Fruit fly (Drosophila melanogaster) whole organism, embryonic: Measurements from ENCODE around the gene BuGZ.

Source experiments
- CG10267 ChIP-seq: fragments of 200-800 bp; sonication (Bioruptor generic); optimal IDR thresholded peaks from 2 replicates; lab custom pipeline; 2018; ENCODE audit warnings: missing biosample characterization, mild to moderate bottlenecking, missing genetic modification characterization, moderate library complexity
- CG11398 ChIP-seq: fragments of 200-800 bp; sonication (Bioruptor generic); optimal IDR thresholded peaks from 2 replicates; lab custom pipeline; 2016; ENCODE audit warnings: missing biosample characterization, missing genetic modification characterization
- CG12104 ChIP-seq: fragments of 200-800 bp; sonication (Bioruptor generic); optimal IDR thresholded peaks from 3 replicates; lab custom pipeline; 2016; ENCODE audit warnings: missing biosample characterization, missing genetic modification characterization
- CG13624 ChIP-seq: fragments of 200-800 bp; sonication (Bioruptor generic); optimal IDR thresholded peaks from 2 replicates; lab custom pipeline; 2016; ENCODE audit warnings: missing biosample characterization, missing genetic modification characterization
- CG14710 ChIP-seq: fragments of 200-800 bp; sonication (Bioruptor generic); optimal IDR thresholded peaks from 3 replicates; lab custom pipeline; 2019; ENCODE audit warnings: missing biosample characterization, mild to moderate bottlenecking, missing genetic modification characterization, moderate library complexity
- CG16813 ChIP-seq: fragments of 200-800 bp; sonication (Bioruptor generic); IDR thresholded peaks from 3 replicates; pipeline ENCODE4 v1.3.6; 2022; ENCODE audit warnings: missing biosample characterization, missing genetic modification characterization; ENCODE audit not compliant: partially characterized antibody
- CG17361 ChIP-seq: fragments of 200-800 bp; sonication (Bioruptor generic); IDR thresholded peaks from 3 replicates; pipeline ENCODE4 v1.3.6; 2022; ENCODE audit warnings: missing biosample characterization, missing genetic modification characterization
- CG18262 ChIP-seq: fragments of 200-800 bp; optimal IDR thresholded peaks from 3 replicates; lab custom pipeline; 2019; ENCODE audit warnings: missing biosample characterization, mild to moderate bottlenecking, missing genetic modification characterization, moderate library complexity
- CG2129 ChIP-seq: fragments of 200-800 bp; sonication (Bioruptor generic); IDR thresholded peaks from 2 replicates; pipeline ENCODE4 v1.3.6; 2022; ENCODE audit warnings: missing biosample characterization, missing genetic modification characterization; ENCODE audit not compliant: partially characterized antibody
- CG32532 ChIP-seq: fragments of 200-800 bp; sonication (Bioruptor generic); IDR thresholded peaks from 2 replicates; pipeline ENCODE4 v1.3.6; 2022; ENCODE audit warnings: missing biosample characterization, missing genetic modification characterization
- CG6791 ChIP-seq: fragments of 200-800 bp; sonication (Bioruptor generic); IDR thresholded peaks from 3 replicates; pipeline ENCODE4 v1.3.6; 2022; ENCODE audit warnings: missing biosample characterization, missing genetic modification characterization; ENCODE audit not compliant: partially characterized antibody
- CG6813 ChIP-seq: fragments of 200-800 bp; sonication (Bioruptor generic); optimal IDR thresholded peaks from 2 replicates; lab custom pipeline; 2017; ENCODE audit warnings: missing biosample characterization, missing genetic modification characterization, mild to moderate bottlenecking, moderate library complexity, missing genetic modification reagents
- CG8089 ChIP-seq: fragments of 200-800 bp; sonication (Bioruptor generic); optimal IDR thresholded peaks from 3 replicates; lab custom pipeline; 2016; ENCODE audit warnings: missing biosample characterization, missing genetic modification characterization
- CG8478 ChIP-seq: fragments of >200 bp; optimal IDR thresholded peaks from 2 replicates; lab custom pipeline; 2018
- Dbx ChIP-seq: fragments of 200-800 bp; sonication (Bioruptor generic); IDR thresholded peaks from 3 replicates; pipeline ENCODE4 v1.3.6; 2022; ENCODE audit warnings: missing biosample characterization, missing genetic modification characterization
- Eip74EF ChIP-seq, 2 experiments: fragments of 200-800 bp in 1 of 2; fragments of >200 bp in 1 of 2; sonication (Bioruptor generic) in 1 of 2; optimal IDR thresholded peaks; 2 replicates each; lab custom pipeline; 2017 to 2019; ENCODE audit warnings: missing biosample characterization in 2 of 2, missing genetic modification characterization in 2 of 2, mild to moderate bottlenecking in 1 of 2, moderate library complexity in 1 of 2
- Gug ChIP-seq: fragments of 200-800 bp; sonication (Bioruptor generic); IDR thresholded peaks from 4 replicates; pipeline ENCODE4 v1.3.6; 2022; ENCODE audit warnings: missing biosample characterization, missing genetic modification characterization
- H15 ChIP-seq: fragments of 200-800 bp; sonication (Bioruptor generic); IDR thresholded peaks from 3 replicates; pipeline ENCODE4 v1.3.6; 2022; ENCODE audit warnings: missing biosample characterization, missing genetic modification characterization
- Lhr ChIP-seq: fragments of 200-800 bp; sonication (Bioruptor generic); optimal IDR thresholded peaks from 3 replicates; lab custom pipeline; 2017; ENCODE audit warnings: mild to moderate bottlenecking, missing biosample characterization, missing genetic modification reagents, missing genetic modification characterization
- MESR4 ChIP-seq: fragments of 200-800 bp; sonication (Bioruptor generic); optimal IDR thresholded peaks from 2 replicates; lab custom pipeline; 2018; ENCODE audit warnings: missing biosample characterization, mild to moderate bottlenecking, missing genetic modification characterization, moderate library complexity
- Max ChIP-seq: fragments of 200-800 bp; sonication (Bioruptor generic); optimal IDR thresholded peaks from 2 replicates; lab custom pipeline; 2016; ENCODE audit warnings: missing biosample characterization, mild to moderate bottlenecking, missing genetic modification characterization
- Med ChIP-seq: fragments of 200-800 bp; sonication (Bioruptor generic); peaks from one replicate; lab custom pipeline; 2016; ENCODE audit warnings: missing biosample characterization, missing genetic modification characterization, mild to moderate bottlenecking, inconsistent platforms, moderate library complexity
- NC2β ChIP-seq: fragments of 200-800 bp; sonication (Bioruptor generic); optimal IDR thresholded peaks from 2 replicates; lab custom pipeline; 2016; ENCODE audit warnings: missing biosample characterization, missing genetic modification characterization
- NfI ChIP-seq: fragments of 200-800 bp; sonication (Bioruptor generic); optimal IDR thresholded peaks from 3 replicates; lab custom pipeline; 2018; ENCODE audit warnings: missing biosample characterization, mild to moderate bottlenecking, missing genetic modification characterization, moderate library complexity
- Oaz ChIP-seq: fragments of 200-800 bp; sonication (Bioruptor generic); IDR thresholded peaks from 2 replicates; pipeline ENCODE4 v1.3.6; 2022; ENCODE audit warnings: missing biosample characterization, missing genetic modification characterization
- Rx ChIP-seq: fragments of 200-800 bp; sonication (Bioruptor generic); IDR thresholded peaks from 2 replicates; pipeline ENCODE4 v1.3.6; 2022; ENCODE audit warnings: missing biosample characterization, missing genetic modification characterization
- Stat92E ChIP-seq, 3 experiments: fragments of >200 bp in 2 of 3; fragments of 200-800 bp in 1 of 3; sonication (Bioruptor generic) in 1 of 3; optimal IDR thresholded peaks; 2 replicates each; lab custom pipeline; 2017 to 2019; ENCODE audit warnings: missing biosample characterization in 3 of 3, missing genetic modification characterization in 3 of 3, mild to moderate bottlenecking in 1 of 3, moderate library complexity in 1 of 3
- YL-1 ChIP-seq: fragments of 200-800 bp; sonication (Bioruptor generic); optimal IDR thresholded peaks from 3 replicates; lab custom pipeline; 2017; ENCODE audit warnings: missing biosample characterization, mild to moderate bottlenecking, missing genetic modification characterization
- bowl ChIP-seq: fragments of 200-800 bp; sonication (Bioruptor generic); IDR thresholded peaks from 2 replicates; pipeline ENCODE4 v1.3.6; 2022; ENCODE audit warnings: missing biosample characterization, missing genetic modification characterization
- chinmo ChIP-seq: fragments of 200-800 bp; sonication (Bioruptor generic); IDR thresholded peaks from 4 replicates; pipeline ENCODE4 v1.3.6; 2022; ENCODE audit warnings: missing biosample characterization, missing genetic modification characterization; ENCODE audit not compliant: partially characterized antibody
- crol ChIP-seq: fragments of 200-800 bp; sonication (Bioruptor generic); IDR thresholded peaks from 2 replicates; pipeline ENCODE4 v1.3.6; 2022; ENCODE audit warnings: missing biosample characterization, missing genetic modification characterization
- da ChIP-seq: fragments of 200-800 bp; sonication (Bioruptor generic); optimal IDR thresholded peaks from 2 replicates; lab custom pipeline; 2016; ENCODE audit warnings: missing biosample characterization, missing genetic modification characterization
- dati ChIP-seq: fragments of 200-800 bp; sonication (Bioruptor generic); IDR thresholded peaks from 2 replicates; pipeline ENCODE4 v1.3.6; 2022; ENCODE audit warnings: missing biosample characterization, missing genetic modification characterization
- gcm2 ChIP-seq: fragments of 200-800 bp; sonication (Bioruptor generic); optimal IDR thresholded peaks from 2 replicates; lab custom pipeline; 2016; ENCODE audit warnings: missing biosample characterization, missing genetic modification characterization
- gsb ChIP-seq: fragments of 200-800 bp; sonication (Bioruptor generic); IDR thresholded peaks from 2 replicates; pipeline ENCODE4 v1.3.6; 2022; ENCODE audit warnings: missing biosample characterization, missing genetic modification characterization
- hkb ChIP-seq, 2 experiments: fragments of 200-800 bp in 1 of 2; fragments of >200 bp in 1 of 2; sonication (Bioruptor generic) in 1 of 2; IDR thresholded peaks in 1 of 2; optimal IDR thresholded peaks in 1 of 2; 2 replicates each; pipeline versions ENCODE4 v1.3.6 to Lab custom; 2017 to 2022; ENCODE audit warnings: missing biosample characterization in 1 of 2, missing genetic modification characterization in 1 of 2
- ind ChIP-seq: fragments of 200-800 bp; sonication (Bioruptor generic); optimal IDR thresholded peaks from 3 replicates; lab custom pipeline; 2016; ENCODE audit warnings: missing biosample characterization, missing genetic modification characterization
- luna ChIP-seq: fragments of 200-800 bp; sonication (Bioruptor generic); optimal IDR thresholded peaks from 2 replicates; lab custom pipeline; 2016; ENCODE audit warnings: missing biosample characterization, missing genetic modification characterization
- pan ChIP-seq, 4 experiments: fragments of >200 bp in 3 of 4; fragments of 200-800 bp in 1 of 4; sonication (Bioruptor generic) in 1 of 4; optimal IDR thresholded peaks in 3 of 4; IDR thresholded peaks in 1 of 4; 2 replicates each; pipeline versions ENCODE4 v1.3.6 to Lab custom; 2017 to 2022; ENCODE audit warnings: missing biosample characterization in 2 of 4, missing genetic modification characterization in 2 of 4, mixed read lengths in 1 of 4
- pzg ChIP-seq: fragments of 200-800 bp; sonication (Bioruptor generic); optimal IDR thresholded peaks from 3 replicates; lab custom pipeline; 2018; ENCODE audit warnings: missing biosample characterization, mild to moderate bottlenecking, missing genetic modification characterization, moderate library complexity
- schlank ChIP-seq: fragments of 200-800 bp; sonication (Bioruptor generic); optimal IDR thresholded peaks from 2 replicates; lab custom pipeline; 2018; ENCODE audit warnings: missing biosample characterization, mild to moderate bottlenecking, missing genetic modification characterization
- scrt ChIP-seq: fragments of 200-800 bp; sonication (Bioruptor generic); optimal IDR thresholded peaks from 2 replicates; lab custom pipeline; 2018; ENCODE audit warnings: missing biosample characterization, mild to moderate bottlenecking, missing genetic modification characterization, moderate library complexity
- sens-2 ChIP-seq: fragments of 200-800 bp; sonication (Bioruptor generic); IDR thresholded peaks from 2 replicates; pipeline ENCODE4 v1.3.6; 2022; ENCODE audit warnings: missing biosample characterization, missing genetic modification characterization
- sisA ChIP-seq: fragments of 200-800 bp; sonication (Bioruptor generic); IDR thresholded peaks from 2 replicates; pipeline ENCODE4 v1.3.6; 2022; ENCODE audit warnings: missing biosample characterization, missing genetic modification characterization
- so ChIP-seq: fragments of 200-800 bp; sonication (Bioruptor generic); IDR thresholded peaks from 3 replicates; pipeline ENCODE4 v1.3.6; 2022; ENCODE audit warnings: missing biosample characterization, missing genetic modification characterization
- trh ChIP-seq: fragments of 200-800 bp; sonication (Bioruptor generic); optimal IDR thresholded peaks from 2 replicates; lab custom pipeline; 2016; ENCODE audit warnings: missing biosample characterization, missing genetic modification characterization
- zfh2 ChIP-seq: fragments of 200-800 bp; sonication (Bioruptor generic); optimal IDR thresholded peaks from 2 replicates; lab custom pipeline; 2016; ENCODE audit warnings: missing biosample characterization, missing genetic modification characterization

BuGZ gene

DNA sequence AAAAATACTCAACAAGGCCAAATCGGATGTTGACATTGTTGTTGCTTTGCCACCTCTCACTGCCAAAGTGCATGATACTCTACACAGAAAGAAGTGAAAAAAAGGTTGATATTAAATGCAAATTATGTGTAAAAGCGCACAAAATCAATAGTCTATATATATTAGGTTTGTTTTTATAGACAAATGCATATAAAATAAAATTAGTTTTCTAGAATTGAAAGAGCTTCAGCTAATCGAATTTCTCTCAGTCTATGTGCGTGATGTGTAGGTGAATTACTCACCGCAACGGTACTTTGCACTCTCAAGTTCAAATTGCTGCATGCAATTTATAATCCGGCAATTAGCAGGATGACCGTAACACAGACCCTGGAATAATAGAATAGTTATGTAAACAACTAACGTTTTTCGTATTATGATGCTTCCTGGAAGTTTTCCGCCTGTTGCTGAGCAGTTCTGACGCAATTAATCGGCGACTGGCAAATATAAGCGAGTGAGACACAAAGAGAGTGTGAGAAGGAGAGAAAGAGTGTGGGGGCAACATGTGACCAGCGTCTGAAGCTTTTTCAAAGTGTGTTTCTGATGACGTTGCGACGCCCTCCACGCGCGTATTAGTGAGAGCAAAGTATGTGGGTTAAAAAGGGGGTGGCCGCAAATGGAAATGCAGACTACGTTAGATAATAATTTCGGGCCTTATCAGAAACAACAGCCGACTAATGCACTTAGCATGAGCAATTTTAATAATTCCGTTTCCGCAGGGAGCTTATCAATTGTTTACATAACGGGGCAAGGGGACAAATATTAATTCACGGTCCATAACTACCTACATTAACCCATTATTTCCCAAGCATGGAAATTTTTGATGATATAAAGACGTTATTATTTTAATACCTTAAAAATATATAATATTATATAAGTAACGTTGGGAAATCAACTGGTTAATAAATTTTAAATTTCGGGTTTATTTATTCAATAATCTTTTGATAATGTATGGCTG lies 22.2 kb upstream of the BuGZ start (continued):
- TF ChIP-seq dati (GFP tag; lab: Robert Waterston, UW): peak; percentile 91
- peak; percentile 69 for TF ChIP-seq schlank (tag; lab: Kevin White, UChicago)
- TF ChIP-seq CG12104 (GFP tag; lab: Kevin White, UChicago): peak; percentile 90
- peak; percentile 93 for TF ChIP-seq CG14710 (tag; lab: Kevin White, UChicago)
- peak; percentile 39 for TF ChIP-seq zfh2 (GFP tag; lab: Kevin White, UChicago)
- peak; percentile 68 for TF ChIP-seq Lhr (GFP tag; lab: Kevin White, UChicago)
- TF ChIP-seq Max: peak; percentile 92
- peak; percentile 84 for TF ChIP-seq scrt
- peak; percentile 61 for TF ChIP-seq NC2β (GFP tag; lab: Kevin White, UChicago)
- TF ChIP-seq Eip74EF (GFP tag; optimal IDR thresholded peaks at IDR 0.05; lab: Kevin White, UChicago): peak in 1 of 2 experiments; percentile 94
- TF ChIP-seq crol (GFP tag; lab: Robert Waterston, UW): peak; percentile 31
- peak; percentile 3 for TF ChIP-seq pzg (GFP tag; lab: Kevin White, UChicago)
- TF ChIP-seq YL-1 (GFP tag; lab: Kevin White, UChicago): peak; percentile 22
- no peak for TF ChIP-seq pan (optimal IDR thresholded peaks at IDR 0.05; lab: Kevin White, UChicago)
- peak in 1 of 2 experiments; percentile 98 for TF ChIP-seq pan (GFP tag; optimal IDR thresholded peaks at IDR 0.05 in 1 of 2, IDR thresholded peaks at IDR 0.05 in 1 of 2)
- TF ChIP-seq CG18262 (tag; lab: Kevin White, UChicago): peak; percentile 95
- TF ChIP-seq Gug: peak; percentile 90
- peak; percentile 94 for TF ChIP-seq H15 (GFP tag; lab: Robert Waterston, UW)
- peak; percentile 40 for TF ChIP-seq CG11398 (GFP tag; lab: Kevin White, UChicago)
- TF ChIP-seq MESR4: no peak
- peak; percentile 94 for TF ChIP-seq Dbx (GFP tag; lab: Robert Waterston, UW)
- TF ChIP-seq CG8478 (lab: Kevin White, UChicago): no peak

DNA sequence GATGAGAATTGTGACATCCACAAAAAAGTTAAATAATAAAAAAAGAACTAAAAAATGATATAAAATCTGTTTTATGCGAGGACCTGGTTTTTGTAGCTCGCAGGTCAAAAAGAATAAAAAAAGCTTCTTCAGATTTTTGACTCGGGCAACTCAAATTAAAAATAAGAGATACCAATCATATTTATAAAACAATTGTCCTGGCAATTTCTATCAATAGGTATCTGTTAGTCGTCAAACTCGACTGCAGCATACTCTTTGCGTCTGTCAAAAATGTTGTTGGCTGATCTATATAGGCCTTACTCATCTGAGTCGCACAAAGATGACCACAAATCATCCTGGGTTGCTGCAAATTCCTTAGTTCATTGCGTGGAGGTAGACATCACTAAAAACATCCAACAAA lies 20.6 kb upstream of the BuGZ start:
- TF ChIP-seq CG2129 (GFP tag; lab: Robert Waterston, UW) (no peak), CG16813 (GFP tag; lab: Robert Waterston, UW) (peak; percentile 56), ind (GFP tag; lab: Kevin White, UChicago) (no peak), Med (GFP tag; lab: Kevin White, UChicago) (peak; percentile 26), hkb (optimal IDR thresholded peaks at IDR 0.05; lab: Kevin White, UChicago) (no peak), hkb (GFP tag; IDR thresholded peaks at IDR 0.05; lab: Robert Waterston, UW) (no peak), CG10267 (tag; lab: Kevin White, UChicago) (no peak), CG8089 (GFP tag; lab: Kevin White, UChicago) (no peak), CG6791 (GFP tag; lab: Robert Waterston, UW) (peak; percentile 60; the same call in 1 of the 3 replicates), CG32532 (GFP tag; lab: Robert Waterston, UW) (no peak), so (GFP tag; lab: Robert Waterston, UW) (no peak), pzg (GFP tag; lab: Kevin White, UChicago) (no peak), CG17361 (no peak), gsb (GFP tag; lab: Robert Waterston, UW) (no peak), sens-2 (GFP tag; lab: Robert Waterston, UW) (no peak), CG6813 (GFP tag; lab: Kevin White, UChicago) (no peak), sisA (GFP tag; lab: Robert Waterston, UW) (no peak), chinmo (GFP tag; lab: Robert Waterston, UW) (no peak), trh (no peak), Oaz (GFP tag; lab: Robert Waterston, UW) (no peak), da (GFP tag; lab: Kevin White, UChicago) (no peak), CG13624 (GFP tag; lab: Kevin White, UChicago) (no peak), Rx (no peak), gcm2 (GFP tag; lab: Kevin White, UChicago) (no peak), bowl (no peak), luna (no peak), NfI (no peak), Stat92E (GFP tag; optimal IDR thresholded peaks at IDR 0.05; lab: Kevin White, UChicago) (no peak)
